Fruit fly (Drosophila melanogaster) whole organism, pupa: ENCODE results near the gene CG34135.

Source experiments
- CG10348 ChIP-seq: fragments of 200-800 bp; sonication (Bioruptor generic); IDR thresholded peaks from 2 replicates; pipeline ENCODE4 v1.3.6; 2022; ENCODE audit warnings: missing biosample characterization, missing genetic modification characterization
- CG12605 ChIP-seq: fragments of 200-800 bp; sonication (Bioruptor generic); IDR thresholded peaks from 2 replicates; pipeline ENCODE4 v1.3.6; 2022; ENCODE audit warnings: missing biosample characterization, missing genetic modification characterization
- CG13204 ChIP-seq: fragments of 200-800 bp; sonication (Bioruptor generic); optimal IDR thresholded peaks from 2 replicates; lab custom pipeline; 2018; ENCODE audit warnings: missing biosample characterization, mild to moderate bottlenecking, missing genetic modification characterization, moderate library complexity
- CG14655 ChIP-seq: fragments of 200-800 bp; sonication (Bioruptor generic); optimal IDR thresholded peaks from 3 replicates; lab custom pipeline; 2017; ENCODE audit warnings: mild to moderate bottlenecking, missing biosample characterization, missing genetic modification reagents, missing genetic modification characterization
- CG15710 ChIP-seq: fragments of 200-800 bp; sonication (Bioruptor generic); optimal IDR thresholded peaks from 2 replicates; lab custom pipeline; 2018; ENCODE audit warnings: missing biosample characterization, mild to moderate bottlenecking, missing genetic modification characterization, moderate library complexity
- CG17806 ChIP-seq: fragments of 200-800 bp; sonication (Bioruptor generic); optimal IDR thresholded peaks from 2 replicates; lab custom pipeline; 2018; ENCODE audit warnings: missing biosample characterization, mild to moderate bottlenecking, missing genetic modification characterization, moderate library complexity
- CG32121 ChIP-seq: fragments of 200-800 bp; sonication (Bioruptor generic); IDR thresholded peaks from 2 replicates; pipeline ENCODE4 v1.3.6; 2022; ENCODE audit warnings: missing biosample characterization, missing genetic modification characterization
- CG34367 ChIP-seq: fragments of 200-800 bp; sonication (Bioruptor generic); optimal IDR thresholded peaks from 2 replicates; lab custom pipeline; 2018; ENCODE audit warnings: missing biosample characterization, mild to moderate bottlenecking, missing genetic modification characterization
- CG4496 ChIP-seq: fragments of 200-800 bp; sonication (Bioruptor generic); IDR thresholded peaks from 3 replicates; pipeline ENCODE4 v1.3.6; 2022; ENCODE audit warnings: missing biosample characterization, missing genetic modification characterization
- CG8159 ChIP-seq: fragments of 200-800 bp; sonication (Bioruptor generic); optimal IDR thresholded peaks from 3 replicates; lab custom pipeline; 2018; ENCODE audit warnings: missing biosample characterization, mild to moderate bottlenecking, missing genetic modification characterization, moderate library complexity
- CG8301 ChIP-seq: fragments of 200-800 bp; sonication (Bioruptor generic); optimal IDR thresholded peaks from 2 replicates; lab custom pipeline; 2018; ENCODE audit warnings: missing biosample characterization, mild to moderate bottlenecking, missing genetic modification characterization
- CG9948 ChIP-seq: fragments of 200-800 bp; sonication (Bioruptor generic); optimal IDR thresholded peaks from 2 replicates; lab custom pipeline; 2018; ENCODE audit warnings: missing biosample characterization, mild to moderate bottlenecking, missing genetic modification characterization, moderate library complexity
- D1 ChIP-seq: fragments of 200-800 bp; sonication (Bioruptor generic); optimal IDR thresholded peaks from 2 replicates; lab custom pipeline; 2018; ENCODE audit warnings: missing biosample characterization, mild to moderate bottlenecking, missing genetic modification characterization, moderate library complexity
- EcR ChIP-seq: fragments of 200-800 bp; sonication (Bioruptor generic); optimal IDR thresholded peaks from 3 replicates; lab custom pipeline; 2019; ENCODE audit warnings: missing biosample characterization, missing genetic modification characterization, mild to moderate bottlenecking, moderate library complexity, missing genetic modification reagents
- Ets98B ChIP-seq: fragments of 200-800 bp; sonication (Bioruptor generic); IDR thresholded peaks from 2 replicates; pipeline ENCODE4 v1.3.6; 2022; ENCODE audit warnings: missing biosample characterization, missing genetic modification characterization
- Pif1A ChIP-seq: fragments of 200-800 bp; sonication (Bioruptor generic); optimal IDR thresholded peaks from 3 replicates; lab custom pipeline; 2016; ENCODE audit warnings: missing biosample characterization, missing genetic modification characterization
- Pif1B ChIP-seq: fragments of 200-800 bp; sonication (Bioruptor generic); optimal IDR thresholded peaks from 3 replicates; lab custom pipeline; 2016; ENCODE audit warnings: missing biosample characterization, missing genetic modification characterization
- Snoo ChIP-seq: fragments of 200-800 bp; sonication (Bioruptor generic); optimal IDR thresholded peaks from 3 replicates; lab custom pipeline; 2017; ENCODE audit warnings: missing biosample characterization, mild to moderate bottlenecking, missing genetic modification characterization, inconsistent platforms
- fd96Ca ChIP-seq: fragments of 200-800 bp; sonication (Bioruptor generic); IDR thresholded peaks from 3 replicates; pipeline ENCODE4 v1.3.6; 2022; ENCODE audit warnings: missing biosample characterization, missing genetic modification characterization
- gl ChIP-seq: fragments of 200-800 bp; sonication (Bioruptor generic); optimal IDR thresholded peaks from 2 replicates; lab custom pipeline; 2018; ENCODE audit warnings: missing biosample characterization, mild to moderate bottlenecking, missing genetic modification characterization
- rn ChIP-seq: fragments of 200-800 bp; sonication (Bioruptor generic); IDR thresholded peaks from 2 replicates; pipeline ENCODE4 v1.3.6; 2022; ENCODE audit warnings: missing biosample characterization, missing genetic modification characterization

The CG34135 gene

DNA sequence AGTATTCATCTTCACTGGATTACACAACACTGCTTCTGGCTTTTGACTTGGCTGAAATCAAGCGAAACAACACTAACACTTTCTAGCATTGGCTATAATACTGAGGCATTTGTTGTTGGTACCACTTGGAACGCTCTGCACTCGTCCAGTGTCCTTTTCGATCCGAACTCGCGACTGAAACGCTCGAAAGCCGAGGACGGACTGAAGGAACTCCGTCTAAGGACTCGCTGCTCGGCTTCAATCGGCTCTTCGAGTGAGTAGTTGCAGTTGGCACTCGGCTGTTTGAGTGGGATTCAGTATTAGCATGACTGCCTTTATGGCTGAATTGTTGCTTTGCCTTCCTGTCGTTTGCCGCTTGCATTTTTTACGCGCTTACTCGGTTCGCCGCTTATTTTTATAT, at the start of gene CG34135, which contains the start of gene CG11768:
Gene CG34135 (minus strand): TSS at position 194 of the 400 bp plus-strand sequence.
Gene CG11768 (minus strand): TSS at position 203 of the 400 bp plus-strand sequence.
- TF ChIP-seq CG9948 (tag; lab: Kevin White, UChicago) (no peak), Pif1A (GFP tag; lab: Kevin White, UChicago) (no peak), EcR (GFP tag; lab: Kevin White, UChicago) (no peak), rn (GFP tag; lab: Robert Waterston, UW) (no peak), CG12605 (GFP tag; lab: Robert Waterston, UW) (no peak), CG14655 (GFP tag; lab: Kevin White, UChicago) (no peak)

DNA sequence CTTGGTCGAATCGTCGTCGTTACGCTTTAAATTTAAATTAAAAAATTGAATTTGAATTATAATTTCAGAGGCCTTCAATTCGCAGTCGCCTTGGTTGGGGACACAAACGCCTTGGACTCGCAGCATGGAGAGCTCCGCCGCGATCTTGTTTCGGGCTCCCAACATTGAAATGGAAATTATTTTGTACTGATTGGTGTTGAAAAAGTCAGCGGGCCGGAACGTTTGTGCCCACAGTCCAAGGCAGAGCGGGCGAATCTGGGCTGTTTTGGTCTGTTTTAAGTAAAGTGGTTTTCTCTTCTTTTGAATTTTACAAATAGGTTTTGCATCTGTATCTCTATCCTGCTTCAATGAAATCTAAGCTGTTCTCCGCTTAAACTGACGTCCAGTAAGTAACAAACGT, 47.1 kb upstream of the CG34135 start:
- TF ChIP-seq Pif1A (GFP tag; lab: Kevin White, UChicago), result no peak
- TF ChIP-seq Ets98B (GFP tag; lab: Robert Waterston, UW), result no peak
- no peak for TF ChIP-seq D1 (tag; lab: Kevin White, UChicago)
- TF ChIP-seq gl (tag; lab: Kevin White, UChicago), result no peak
- TF ChIP-seq CG13204, result no peak
- TF ChIP-seq CG8159, result no peak
- no peak for TF ChIP-seq CG8301 (tag; lab: Kevin White, UChicago)
- TF ChIP-seq CG10348 (GFP tag; lab: Robert Waterston, UW), result no peak
- no peak for TF ChIP-seq CG32121 (GFP tag; lab: Robert Waterston, UW)
- no peak for TF ChIP-seq CG34367
- no peak for TF ChIP-seq rn (GFP tag; lab: Robert Waterston, UW)
- TF ChIP-seq CG17806, result no peak
- no peak for TF ChIP-seq CG14655 (GFP tag; lab: Kevin White, UChicago)
- TF ChIP-seq CG9948 (tag; lab: Kevin White, UChicago), result no peak

DNA sequence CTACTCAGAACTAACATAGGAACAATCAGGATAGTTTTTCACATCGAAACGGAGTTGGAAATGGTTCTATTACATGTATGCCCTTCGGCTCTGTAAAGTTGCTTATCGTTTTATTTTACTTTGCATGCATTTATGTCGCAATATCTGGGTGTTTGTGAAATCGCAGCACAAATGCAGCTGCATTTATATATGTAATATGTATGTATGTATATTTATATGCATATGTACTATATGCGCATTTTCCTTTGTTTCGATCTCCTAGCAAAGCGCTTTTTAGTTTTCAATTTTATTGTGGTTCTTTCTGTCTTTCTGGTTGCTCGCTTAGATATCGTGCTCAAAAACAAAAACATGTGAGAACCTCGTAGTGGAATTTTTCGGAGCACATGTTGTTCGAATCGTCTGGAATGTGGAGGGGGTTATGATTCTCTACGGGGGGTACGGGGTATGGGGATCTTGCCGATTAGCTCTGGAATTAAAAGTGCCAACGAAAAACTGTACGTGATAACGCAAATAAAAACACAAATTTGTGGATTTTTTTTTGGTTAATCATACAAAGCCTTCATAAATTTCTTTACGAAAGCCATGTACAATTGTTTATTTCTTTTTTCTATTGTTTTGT, 46.1 kb upstream of the CG34135 start:
- no peak for TF ChIP-seq CG8301 (tag; lab: Kevin White, UChicago)

DNA sequence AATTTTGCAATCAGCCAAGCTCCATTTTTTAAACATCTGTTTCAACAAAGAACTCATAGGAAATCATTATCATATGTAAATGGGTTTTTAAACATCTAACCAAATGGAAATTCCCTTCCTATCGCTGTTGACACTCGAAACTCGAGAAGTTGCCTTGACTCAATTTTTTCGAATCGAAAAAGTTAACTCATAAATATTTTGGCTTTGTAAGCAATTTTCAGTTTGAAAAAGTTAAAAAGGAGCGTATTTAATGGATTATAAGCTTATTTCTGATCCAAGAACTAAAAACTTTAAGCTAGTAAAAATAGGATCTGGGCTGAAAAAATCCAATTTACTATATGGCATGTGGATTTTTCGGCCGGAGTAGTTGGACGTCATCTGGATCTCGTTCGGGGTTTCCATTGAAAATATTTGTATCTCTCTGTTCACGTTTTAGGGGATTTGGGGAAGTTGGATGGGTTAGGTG, 45.2 kb upstream of the CG34135 start, which contains the start of gene CG9837:
Gene CG9837 (minus strand): TSS at position 416 of the 466 bp plus-strand sequence.
- TF ChIP-seq CG13204, result no peak
- TF ChIP-seq CG17806, result no peak
- TF ChIP-seq fd96Ca (GFP tag; lab: Robert Waterston, UW), result no peak

DNA sequence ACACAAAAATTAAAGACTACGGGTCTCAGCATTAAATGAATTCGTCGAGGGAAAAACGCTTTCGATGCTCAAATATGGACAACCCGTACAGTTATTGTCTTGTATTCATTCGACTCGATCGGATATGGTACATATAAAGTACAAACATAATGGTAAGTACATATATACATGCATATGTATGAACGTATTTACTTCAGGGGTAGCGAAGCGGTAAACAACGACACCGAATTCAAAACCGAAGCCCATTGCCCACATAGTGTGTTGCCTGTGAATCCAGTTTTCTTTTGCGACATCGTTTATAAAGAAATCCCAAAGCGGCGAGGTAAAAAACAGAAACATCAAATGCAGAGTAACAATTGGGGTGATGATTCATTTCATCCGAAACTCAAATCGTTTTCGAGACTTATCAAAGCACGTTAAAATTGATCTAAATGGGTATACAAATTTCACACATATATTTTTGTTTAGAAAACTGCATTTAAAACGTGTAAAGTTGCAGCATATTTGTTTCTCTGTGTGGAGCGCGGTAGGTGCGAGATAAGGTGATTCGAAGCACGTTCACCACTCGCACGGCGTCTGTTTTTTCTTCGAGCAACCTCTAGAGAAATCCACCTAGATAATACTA, 44.5 kb upstream of the CG34135 start:
- TF ChIP-seq Snoo (tag; lab: Kevin White, UChicago), result peak; percentile 44
- TF ChIP-seq CG17806, result peak; percentile 82
- TF ChIP-seq CG8159, result peak; percentile 83
- 0 out of 2 replicates have a peak, but pooled peaks have one; percentile 31 for TF ChIP-seq CG10348 (GFP tag; lab: Robert Waterston, UW)
- TF ChIP-seq CG13204, result peak; percentile 14
- TF ChIP-seq rn (GFP tag; lab: Robert Waterston, UW), result peak; percentile 89
- peak; percentile 83 for TF ChIP-seq CG15710 (tag; lab: Kevin White, UChicago)
- peak; percentile 96 for TF ChIP-seq CG4496 (GFP tag; lab: Robert Waterston, UW)
- TF ChIP-seq EcR (GFP tag; lab: Kevin White, UChicago), result peak; percentile 54
- peak; percentile 63 for TF ChIP-seq CG9948 (tag; lab: Kevin White, UChicago)
- TF ChIP-seq CG12605 (GFP tag; lab: Robert Waterston, UW), result peak; percentile 87
- peak; percentile 92 for TF ChIP-seq CG32121 (GFP tag; lab: Robert Waterston, UW)
- TF ChIP-seq CG8301 (tag; lab: Kevin White, UChicago), result peak; percentile 90
- TF ChIP-seq D1 (tag; lab: Kevin White, UChicago), result peak; percentile 61
- peak; percentile 94; the same call in 2 of the 3 replicates for TF ChIP-seq fd96Ca (GFP tag; lab: Robert Waterston, UW)
- TF ChIP-seq CG34367, result peak; percentile 70
- TF ChIP-seq Ets98B (GFP tag; lab: Robert Waterston, UW), result peak; percentile 93
- TF ChIP-seq gl (tag; lab: Kevin White, UChicago), result peak; percentile 57
- TF ChIP-seq CG14655 (GFP tag; lab: Kevin White, UChicago), result peak; percentile 80
- TF ChIP-seq Pif1A (GFP tag; lab: Kevin White, UChicago), result peak; percentile 81
- peak; percentile 87 for TF ChIP-seq Pif1B (GFP tag; lab: Kevin White, UChicago)
- TF ChIP-seq, all 21 proteins: peak for 21

DNA sequence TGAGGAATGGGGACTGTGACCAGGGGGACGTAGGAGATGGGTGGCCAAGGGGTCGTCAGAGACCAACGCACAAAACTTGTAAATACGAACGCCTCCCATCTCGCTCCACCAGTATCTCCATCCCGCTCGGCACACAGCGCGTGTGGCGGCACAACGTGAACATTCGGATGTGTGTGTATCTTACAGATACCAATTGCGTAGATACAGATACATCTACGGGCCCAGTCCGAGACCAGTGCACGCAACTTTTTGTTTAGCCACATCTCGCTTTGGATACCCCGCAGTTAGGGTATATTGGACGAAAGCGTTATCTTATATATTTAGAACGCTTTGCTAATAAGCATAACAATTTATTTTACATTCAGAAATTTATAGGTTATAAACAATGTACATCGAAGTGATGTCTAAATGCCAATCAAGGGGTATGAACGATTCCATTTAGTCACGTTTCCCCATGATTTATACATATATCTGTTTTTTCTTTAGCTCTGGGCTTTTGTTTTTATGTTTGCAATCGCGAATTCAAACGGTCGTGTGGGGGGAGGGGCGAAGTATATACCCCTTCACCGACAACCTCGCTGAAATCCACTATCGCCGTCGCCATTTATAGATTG, 43.4 kb upstream of the CG34135 start:
- TF ChIP-seq Ets98B (GFP tag; lab: Robert Waterston, UW) (peak; percentile 99), fd96Ca (GFP tag; lab: Robert Waterston, UW) (peak; percentile 99), CG13204 (peak; percentile 95), rn (GFP tag; lab: Robert Waterston, UW) (peak; percentile 98), CG12605 (GFP tag; lab: Robert Waterston, UW) (peak; percentile 98), CG8159 (peak; percentile 99), CG32121 (GFP tag; lab: Robert Waterston, UW) (peak; percentile 99), Pif1A (GFP tag; lab: Kevin White, UChicago) (peak; percentile 99), CG34367 (peak; percentile 99), CG17806 (peak; percentile 99), EcR (GFP tag; lab: Kevin White, UChicago) (peak; percentile 85), gl (tag; lab: Kevin White, UChicago) (peak; percentile 96), Snoo (tag; lab: Kevin White, UChicago) (peak; percentile 96), CG10348 (GFP tag; lab: Robert Waterston, UW) (peak; percentile 98), CG4496 (GFP tag; lab: Robert Waterston, UW) (peak; percentile 99), Pif1B (GFP tag; lab: Kevin White, UChicago) (peak; percentile 99), CG8301 (tag; lab: Kevin White, UChicago) (peak; percentile 99), CG9948 (tag; lab: Kevin White, UChicago) (peak; percentile 99), CG14655 (GFP tag; lab: Kevin White, UChicago) (peak; percentile 99), CG15710 (tag; lab: Kevin White, UChicago) (peak; percentile 99), D1 (tag; lab: Kevin White, UChicago) (peak; percentile 98)
